Fruit fly (Drosophila melanogaster) whole organism, adult: Measurements from ENCODE around the gene Rat1.

Experiments used
- CG11617 ChIP-seq: fragments of 200-800 bp; sonication (Bioruptor generic); optimal IDR thresholded peaks from 2 replicates; lab custom pipeline; 2017; ENCODE audit warnings: mild to moderate bottlenecking, missing biosample characterization, missing genetic modification reagents, missing genetic modification characterization
- CG12768 ChIP-seq: fragments of 200-800 bp; sonication (Bioruptor generic); optimal IDR thresholded peaks from 2 replicates; lab custom pipeline; 2017; ENCODE audit warnings: missing biosample characterization, missing genetic modification characterization, mild to moderate bottlenecking, moderate library complexity, missing genetic modification reagents
- CG14711 ChIP-seq: fragments of 200-800 bp; sonication (Bioruptor generic); optimal IDR thresholded peaks from 2 replicates; lab custom pipeline; 2018; ENCODE audit warnings: missing biosample characterization, mild to moderate bottlenecking, missing genetic modification characterization, moderate library complexity
- CG1620 ChIP-seq: fragments of 200-800 bp; sonication (Bioruptor generic); optimal IDR thresholded peaks from 2 replicates; lab custom pipeline; 2016; ENCODE audit warnings: missing biosample characterization, missing genetic modification characterization
- CG33017 ChIP-seq: fragments of 200-800 bp; sonication (Bioruptor generic); optimal IDR thresholded peaks from 2 replicates; lab custom pipeline; 2018; ENCODE audit warnings: missing biosample characterization, mild to moderate bottlenecking, missing genetic modification characterization, moderate library complexity
- CG5204 ChIP-seq: fragments of 200-800 bp; sonication (Bioruptor generic); optimal IDR thresholded peaks from 2 replicates; lab custom pipeline; 2016; ENCODE audit warnings: missing biosample characterization, missing genetic modification characterization
- CG7045 ChIP-seq: fragments of 200-800 bp; sonication (Bioruptor generic); optimal IDR thresholded peaks from 2 replicates; lab custom pipeline; 2017; ENCODE audit warnings: missing biosample characterization, mild to moderate bottlenecking, missing genetic modification characterization
- CG7101 ChIP-seq: fragments of 200-800 bp; sonication (Bioruptor generic); optimal IDR thresholded peaks from 2 replicates; lab custom pipeline; 2018; ENCODE audit warnings: missing biosample characterization, mild to moderate bottlenecking, missing genetic modification characterization, moderate library complexity
- Clk ChIP-seq: fragments of 200-800 bp; sonication (Bioruptor generic); optimal IDR thresholded peaks from 2 replicates; lab custom pipeline; 2017; ENCODE audit warnings: missing biosample characterization, missing genetic modification characterization
- Crg-1 ChIP-seq: fragments of 200-800 bp; sonication (Bioruptor generic); optimal IDR thresholded peaks from 2 replicates; lab custom pipeline; 2016; ENCODE audit warnings: missing biosample characterization, missing genetic modification characterization
- Hr96 ChIP-seq: fragments of 200-800 bp; sonication (Bioruptor generic); optimal IDR thresholded peaks from 2 replicates; lab custom pipeline; 2016; ENCODE audit warnings: missing biosample characterization, missing genetic modification characterization
- Mnt ChIP-seq: fragments of 200-800 bp; sonication (Bioruptor generic); optimal IDR thresholded peaks from 2 replicates; lab custom pipeline; 2016; ENCODE audit warnings: missing biosample characterization, mild to moderate bottlenecking, missing genetic modification characterization
- bab1 ChIP-seq: fragments of 200-800 bp; sonication (Bioruptor generic); optimal IDR thresholded peaks from 3 replicates; lab custom pipeline; 2019; ENCODE audit warnings: missing biosample characterization, mild to moderate bottlenecking, missing genetic modification characterization, moderate library complexity
- cic ChIP-seq: fragments of 200-800 bp; sonication (Bioruptor generic); optimal IDR thresholded peaks from 2 replicates; lab custom pipeline; 2017; ENCODE audit warnings: missing biosample characterization, mild to moderate bottlenecking, missing genetic modification characterization, moderate library complexity
- cnc ChIP-seq, 2 experiments: fragments of >200 bp; optimal IDR thresholded peaks; 2 replicates each; lab custom pipeline; 2017
- kay ChIP-seq: fragments of 200-800 bp; sonication (Bioruptor generic); peaks from one replicate; lab custom pipeline; 2016; ENCODE audit warnings: missing biosample characterization, missing genetic modification characterization, borderline replicate concordance
- ovo ChIP-seq: fragments of 200-800 bp; sonication (Bioruptor generic); optimal IDR thresholded peaks from 2 replicates; lab custom pipeline; 2016; ENCODE audit warnings: missing biosample characterization, missing genetic modification characterization
- pad ChIP-seq: fragments of 200-800 bp; sonication (Bioruptor generic); optimal IDR thresholded peaks from 3 replicates; lab custom pipeline; 2017; ENCODE audit warnings: missing biosample characterization, missing genetic modification characterization, mild to moderate bottlenecking, moderate library complexity, missing genetic modification reagents
- tj ChIP-seq: fragments of 200-800 bp; sonication (Bioruptor generic); optimal IDR thresholded peaks from 3 replicates; lab custom pipeline; 2017; ENCODE audit warnings: missing biosample characterization, mild to moderate bottlenecking, missing genetic modification characterization, moderate library complexity
- toe ChIP-seq: fragments of 200-800 bp; sonication (Bioruptor generic); optimal IDR thresholded peaks from 2 replicates; lab custom pipeline; 2016; ENCODE audit warnings: missing biosample characterization, missing genetic modification characterization

Gene Rat1

DNA sequence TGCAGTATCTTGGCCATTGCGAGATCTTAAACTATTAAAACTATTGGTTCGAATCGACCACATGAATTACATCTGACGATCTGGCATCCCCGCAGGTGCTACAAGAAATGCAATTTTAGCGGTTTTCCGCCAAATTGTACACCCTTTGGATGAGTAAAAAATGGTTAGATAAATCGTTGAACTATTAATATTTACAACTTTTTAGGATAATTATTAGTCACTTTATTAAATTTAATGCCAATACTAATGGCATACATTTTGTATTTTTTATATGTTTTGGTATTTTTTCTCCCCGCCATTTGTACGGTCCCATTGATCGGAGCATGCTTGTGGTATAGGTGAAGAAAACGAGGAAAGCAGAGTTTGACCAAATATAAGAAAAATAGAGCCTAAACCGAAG is at the start of gene Rat1, which contains the start of gene Polr1F:
Gene Rat1, plus strand, starts transcription at position 323 of the 400 bp plus-strand sequence.
Gene Polr1F, minus strand, starts transcription at position 84 of the 400 bp plus-strand sequence.
- peak; percentile 25 for TF ChIP-seq CG1620 (GFP tag; lab: Kevin White, UChicago)
- TF ChIP-seq bab1 (GFP tag; lab: Kevin White, UChicago): peak; percentile 27
- TF ChIP-seq Mnt (GFP tag; lab: Kevin White, UChicago): peak; percentile 77
- TF ChIP-seq CG33017 (tag; lab: Kevin White, UChicago): no peak
- no peak for TF ChIP-seq CG12768 (GFP tag; lab: Kevin White, UChicago)
- TF ChIP-seq cic (GFP tag; lab: Kevin White, UChicago): no peak
- TF ChIP-seq CG14711 (tag; lab: Kevin White, UChicago): peak; percentile 17
- TF ChIP-seq tj: no peak
- peak; percentile 16 for TF ChIP-seq CG11617 (GFP tag; lab: Kevin White, UChicago)
- no peak for TF ChIP-seq CG7101 (tag; lab: Kevin White, UChicago)

DNA sequence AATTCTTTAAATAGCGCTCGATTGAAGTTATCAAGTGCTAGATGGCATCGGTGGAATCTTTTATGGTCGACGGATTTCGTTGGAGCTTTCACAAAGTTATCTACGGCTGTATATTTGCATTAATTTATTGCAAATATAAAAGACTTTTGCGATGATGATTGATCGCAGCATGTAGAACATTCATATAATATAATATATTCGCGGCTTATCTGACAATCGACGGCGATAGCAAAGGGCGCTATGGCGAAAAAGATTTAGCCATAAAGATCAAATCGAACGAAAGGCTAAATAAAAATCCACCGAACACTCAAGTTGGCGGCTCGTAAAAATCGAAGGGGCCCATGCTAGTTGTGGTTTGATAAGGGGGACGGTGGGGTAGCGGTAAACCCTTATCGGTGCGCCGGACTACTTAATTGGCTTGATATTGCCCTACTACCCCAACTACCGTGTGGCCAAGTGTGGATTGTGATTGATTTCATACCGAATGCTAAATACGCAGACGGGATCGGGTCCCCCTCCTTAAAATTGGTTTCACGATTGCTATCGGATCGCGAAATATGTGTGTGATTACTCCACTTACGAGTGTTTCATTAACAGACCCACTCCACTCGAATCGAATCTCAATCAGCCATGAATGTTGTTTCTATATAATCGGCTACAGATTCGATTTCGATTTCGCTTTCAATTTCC is 39.6 kb upstream of the Rat1 start:
- TF ChIP-seq Clk (GFP tag; lab: Kevin White, UChicago) (no peak), cic (GFP tag; lab: Kevin White, UChicago) (peak; percentile 67), tj (no peak), bab1 (GFP tag; lab: Kevin White, UChicago) (no peak), pad (peak; percentile 27), Hr96 (GFP tag; lab: Kevin White, UChicago) (no peak), Crg-1 (GFP tag; lab: Kevin White, UChicago) (no peak), kay (no peak), ovo (GFP tag; lab: Kevin White, UChicago) (no peak), toe (GFP tag; lab: Kevin White, UChicago) (no peak), CG12768 (GFP tag; lab: Kevin White, UChicago) (peak; percentile 26), CG11617 (GFP tag; lab: Kevin White, UChicago) (no peak), CG7101 (tag; lab: Kevin White, UChicago) (peak; percentile 0), CG7045 (GFP tag; lab: Kevin White, UChicago) (no peak), cnc (optimal IDR thresholded peaks at IDR 0.05; lab: Kevin White, UChicago) (no peak), CG1620 (GFP tag; lab: Kevin White, UChicago) (no peak)

DNA sequence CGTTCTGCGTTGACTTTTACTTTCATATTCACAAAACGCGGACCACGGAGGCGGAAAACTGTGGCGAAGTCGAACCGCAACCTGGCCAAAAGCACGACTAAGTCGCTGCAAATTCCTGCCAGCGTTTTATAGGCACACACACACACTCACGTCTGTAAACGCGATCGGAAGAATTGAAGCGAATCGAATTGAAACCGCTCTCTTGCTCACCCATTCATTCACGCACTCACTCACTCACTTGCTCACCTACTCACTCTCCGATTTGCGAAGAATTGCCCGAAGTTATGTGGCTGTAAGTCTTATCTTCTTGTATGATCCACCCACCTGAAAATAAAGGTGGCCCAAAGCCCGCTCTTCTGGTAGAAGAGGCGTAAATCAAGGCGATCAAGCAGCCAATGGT is 37.6 kb upstream of the Rat1 start, which contains the start of gene Nha1:
Gene Nha1, minus strand, starts transcription at position 101 of the 400 bp plus-strand sequence.
- TF ChIP-seq CG5204 (GFP tag; lab: Kevin White, UChicago) (no peak), CG7101 (tag; lab: Kevin White, UChicago) (no peak), bab1 (GFP tag; lab: Kevin White, UChicago) (no peak), cnc (optimal IDR thresholded peaks at IDR 0.05; lab: Kevin White, UChicago) (no peak)

DNA sequence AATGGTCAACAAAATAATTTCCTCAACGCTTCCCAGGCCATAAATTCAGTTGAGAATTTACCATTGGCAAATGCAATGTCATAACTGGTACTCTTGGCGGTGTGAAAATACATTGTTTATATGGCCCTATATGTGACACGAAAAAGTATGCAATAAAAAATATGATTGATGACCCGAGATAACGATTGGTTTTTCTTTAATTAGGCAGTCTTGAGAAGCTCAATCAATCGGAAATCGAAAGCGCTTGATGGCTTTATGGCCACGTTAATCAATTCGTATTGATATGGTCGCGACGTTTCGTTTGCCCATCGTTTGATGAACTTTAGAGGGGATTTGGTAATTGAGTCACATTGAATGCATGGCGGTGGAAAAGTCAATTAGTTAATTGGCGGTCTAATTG is 37.1 kb upstream of the Rat1 start:
- TF ChIP-seq toe (GFP tag; lab: Kevin White, UChicago) (no peak), ovo (GFP tag; lab: Kevin White, UChicago) (no peak), pad (no peak)

DNA sequence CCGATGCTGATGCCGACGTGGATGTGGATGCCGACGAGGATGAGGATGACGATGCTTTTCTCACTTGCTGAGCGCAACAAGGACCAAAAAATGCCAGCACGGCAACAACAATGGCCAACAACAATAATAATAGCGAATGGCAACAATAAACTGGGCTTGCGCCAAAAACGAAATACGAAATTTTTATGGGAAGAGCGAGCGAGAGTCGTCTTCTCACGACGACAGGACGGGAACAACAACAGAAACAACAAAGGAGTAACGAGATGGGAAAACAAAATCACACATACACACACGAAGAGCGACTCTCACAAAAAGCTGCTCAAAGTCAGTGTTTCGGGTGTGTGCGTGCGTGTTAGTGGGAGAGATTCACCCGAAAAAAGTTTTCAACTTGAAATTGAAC is 33.9 kb upstream of the Rat1 start:
- TF ChIP-seq CG7045 (GFP tag; lab: Kevin White, UChicago): no peak
- TF ChIP-seq bab1 (GFP tag; lab: Kevin White, UChicago): no peak
- TF ChIP-seq cnc (optimal IDR thresholded peaks at IDR 0.05; lab: Kevin White, UChicago): no peak

DNA sequence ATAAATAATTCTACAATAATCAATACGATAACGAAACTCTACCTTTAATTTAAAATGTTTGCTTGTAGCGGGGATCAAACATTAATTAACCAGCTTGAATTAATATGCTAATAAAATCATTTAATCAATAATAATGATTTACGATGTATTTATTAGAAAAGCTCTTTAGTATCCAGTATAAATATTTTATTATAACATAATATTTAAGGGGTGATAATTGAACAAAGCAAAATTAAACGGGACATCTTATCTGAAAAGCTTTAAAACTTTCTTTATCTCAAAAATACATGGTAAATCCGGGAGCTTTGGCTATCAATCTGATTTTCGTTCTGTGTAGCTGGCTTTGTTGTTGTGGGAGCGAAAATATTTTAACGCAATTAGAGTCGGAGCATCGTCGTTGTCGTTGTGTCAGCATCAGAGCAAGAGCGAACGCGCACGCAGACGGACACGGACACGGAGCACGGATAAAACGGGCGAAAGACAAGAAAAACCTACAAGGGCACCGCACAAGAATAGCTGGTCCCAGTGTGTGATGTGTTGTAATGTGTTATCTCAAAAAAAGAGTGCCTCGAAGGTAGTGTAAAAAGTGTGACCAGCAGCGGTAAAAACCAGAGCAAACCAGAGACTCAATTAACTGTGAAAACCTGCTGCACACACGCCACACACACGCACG is 33.2 kb upstream of the Rat1 start, which contains the start of gene Nlg2:
Gene Nlg2, plus strand, starts transcription at position 375 of the 673 bp plus-strand sequence.
- peak; percentile 16 for TF ChIP-seq CG33017 (tag; lab: Kevin White, UChicago)
- no peak for TF ChIP-seq CG5204 (GFP tag; lab: Kevin White, UChicago)
- TF ChIP-seq cic (GFP tag; lab: Kevin White, UChicago): no peak
- peak; percentile 42 for TF ChIP-seq CG12768 (GFP tag; lab: Kevin White, UChicago)
- no peak for TF ChIP-seq pad
- TF ChIP-seq bab1 (GFP tag; lab: Kevin White, UChicago): no peak
- TF ChIP-seq CG7101 (tag; lab: Kevin White, UChicago): no peak
- peak; percentile 62 for TF ChIP-seq CG7045 (GFP tag; lab: Kevin White, UChicago)
- peak; percentile 12 for TF ChIP-seq CG11617 (GFP tag; lab: Kevin White, UChicago)
- TF ChIP-seq CG1620 (GFP tag; lab: Kevin White, UChicago): no peak

DNA sequence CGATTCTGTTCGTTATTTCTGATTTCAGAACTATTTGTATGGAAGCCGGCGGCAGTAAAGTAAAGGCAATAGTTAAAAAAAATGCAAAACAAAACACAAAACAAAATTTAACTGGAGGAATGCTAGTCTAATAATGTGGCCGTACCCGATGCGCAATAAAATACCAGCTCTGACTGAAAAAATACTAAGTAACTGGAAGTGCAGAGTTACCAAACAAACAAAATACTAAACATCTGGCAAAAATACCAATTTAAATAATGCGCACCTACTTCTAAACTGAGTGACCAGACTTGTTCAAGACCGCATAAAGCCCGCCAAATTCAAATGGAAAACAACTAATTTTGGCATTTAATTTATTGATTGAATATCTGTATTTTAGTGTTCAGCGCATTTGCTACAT is 6.1 kb downstream of the Rat1 start, which contains the start of gene Wee1:
Gene Wee1, minus strand, starts transcription at position 175 of the 400 bp plus-strand sequence.
- TF ChIP-seq CG14711 (tag; lab: Kevin White, UChicago): peak; percentile 3
- peak; percentile 0 for TF ChIP-seq CG7101 (tag; lab: Kevin White, UChicago)
- no peak for TF ChIP-seq CG7045 (GFP tag; lab: Kevin White, UChicago)
- TF ChIP-seq tj: no peak
- no peak for TF ChIP-seq ovo (GFP tag; lab: Kevin White, UChicago)
- no peak for TF ChIP-seq kay
- no peak for TF ChIP-seq CG12768 (GFP tag; lab: Kevin White, UChicago)
- TF ChIP-seq bab1 (GFP tag; lab: Kevin White, UChicago): peak; percentile 60
- TF ChIP-seq Mnt (GFP tag; lab: Kevin White, UChicago): peak; percentile 39
- no peak for TF ChIP-seq Clk (GFP tag; lab: Kevin White, UChicago)
- TF ChIP-seq CG1620 (GFP tag; lab: Kevin White, UChicago): no peak
- no peak for TF ChIP-seq cnc (optimal IDR thresholded peaks at IDR 0.05; lab: Kevin White, UChicago)
